Fruit fly (Drosophila melanogaster): ENCODE data around the gene how.

how gene

DNA sequence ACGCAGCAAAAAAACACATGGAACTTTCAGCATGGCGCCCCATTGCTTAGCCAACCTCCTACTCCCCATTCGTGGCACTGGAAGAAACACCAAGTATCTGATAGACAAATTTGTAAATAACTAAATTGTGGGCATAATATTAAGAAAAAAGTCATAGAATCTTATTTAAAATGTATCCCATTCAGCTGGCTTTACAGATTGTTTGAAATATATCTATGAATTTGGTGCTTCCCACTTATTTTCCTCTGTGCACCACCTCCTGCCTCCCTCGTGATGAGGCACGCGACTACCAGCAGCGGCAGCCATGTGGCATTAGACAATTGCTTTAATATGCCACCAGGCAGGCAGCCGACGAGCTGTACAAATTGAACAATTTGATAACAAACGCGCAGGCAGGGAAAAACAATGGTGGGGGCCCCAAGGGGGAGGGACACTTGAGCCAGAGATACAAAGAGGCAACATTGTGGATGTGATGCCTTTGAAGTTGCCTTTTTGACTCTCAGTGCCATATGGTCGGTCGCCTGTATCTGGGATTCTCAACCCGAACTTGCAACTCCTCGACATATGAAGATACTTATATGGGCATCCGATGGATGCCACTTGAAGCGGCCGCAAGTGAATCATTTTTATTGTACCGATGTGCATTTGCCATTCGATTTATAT, 7.3 kb downstream of the how start:
- no peak for TF ChIP-seq h (optimal IDR thresholded peaks at IDR 0.05)
- no peak for TF ChIP-seq Sin3A (optimal IDR thresholded peaks at IDR 0.05)
- TF ChIP-seq Myc (optimal IDR thresholded peaks at IDR 0.05): no peak
- TF ChIP-seq psq (optimal IDR thresholded peaks at IDR 0.05): no peak
- TF ChIP-seq ttk (optimal IDR thresholded peaks at IDR 0.05): no peak
- no peak for TF ChIP-seq insv (optimal IDR thresholded peaks at IDR 0.05)

DNA sequence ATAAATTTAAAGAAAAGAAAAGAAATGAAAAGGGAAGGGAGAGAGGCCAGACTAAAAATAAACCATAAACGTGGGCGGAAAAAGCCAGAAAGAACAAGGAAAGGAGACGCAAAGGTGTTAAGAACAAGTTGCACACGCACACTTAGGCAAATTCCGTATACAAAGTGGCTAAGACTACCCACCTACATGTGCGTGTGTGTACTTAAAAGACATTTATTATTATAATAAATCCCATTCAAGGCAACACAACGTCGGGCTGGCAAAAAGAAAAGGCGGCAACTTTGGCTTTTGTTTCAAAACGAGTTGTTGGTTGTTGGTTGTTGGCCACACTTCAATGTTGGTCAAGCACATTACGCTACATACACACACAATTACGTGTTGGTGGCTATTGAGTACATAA, 10.2 kb downstream of the how start:
- TF ChIP-seq insv (optimal IDR thresholded peaks at IDR 0.05) (no peak), Myc (optimal IDR thresholded peaks at IDR 0.05) (no peak), Sin3A (optimal IDR thresholded peaks at IDR 0.05) (no peak), h (optimal IDR thresholded peaks at IDR 0.05) (no peak), ttk (optimal IDR thresholded peaks at IDR 0.05) (no peak), psq (optimal IDR thresholded peaks at IDR 0.05) (no peak)

DNA sequence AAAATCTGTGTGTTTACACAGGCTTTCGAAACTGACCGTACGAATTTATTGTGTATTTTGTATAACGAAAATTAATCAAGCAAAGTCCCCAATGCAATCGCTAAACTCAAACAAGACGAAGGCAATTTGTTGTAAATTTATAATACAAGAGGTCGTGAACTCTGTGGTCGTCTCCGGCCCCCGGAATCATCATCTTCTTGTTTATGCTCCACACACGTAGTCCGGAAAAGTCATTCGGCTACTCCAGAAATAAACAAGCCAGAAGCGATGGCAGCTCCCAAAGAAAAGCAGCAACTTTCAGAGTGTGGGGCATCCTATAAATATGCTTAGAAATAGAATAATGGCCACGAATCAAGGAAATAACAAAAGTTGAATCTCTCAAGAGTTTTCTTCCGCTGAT, 11.2 kb downstream of the how start:
- no peak for TF ChIP-seq h (optimal IDR thresholded peaks at IDR 0.05)
- no peak for TF ChIP-seq Myc (optimal IDR thresholded peaks at IDR 0.05)
- TF ChIP-seq psq (optimal IDR thresholded peaks at IDR 0.05): no peak
- no peak for TF ChIP-seq Sin3A (optimal IDR thresholded peaks at IDR 0.05)
- no peak for TF ChIP-seq ttk (optimal IDR thresholded peaks at IDR 0.05)
- no peak for TF ChIP-seq insv (optimal IDR thresholded peaks at IDR 0.05)

DNA sequence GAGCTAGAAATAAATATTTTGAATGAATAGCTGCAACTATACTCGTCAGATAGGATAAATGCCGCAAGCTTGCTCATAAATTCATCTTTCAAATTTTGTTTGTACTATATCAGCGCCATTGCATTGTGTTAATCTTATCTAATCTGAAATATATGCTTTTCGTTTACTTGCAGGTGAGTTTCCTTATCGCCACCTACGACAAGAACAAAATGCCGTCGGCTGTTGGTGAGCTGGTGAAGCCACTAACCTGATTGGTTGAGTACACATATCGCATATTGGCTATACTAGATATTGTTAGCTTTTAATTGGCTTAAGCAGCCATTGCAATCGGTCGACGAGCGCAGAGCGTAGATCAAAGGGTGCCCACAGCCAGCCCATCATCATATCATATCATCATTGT, 11.7 kb downstream of the how start:
- TF ChIP-seq ttk (optimal IDR thresholded peaks at IDR 0.05) (no peak), psq (optimal IDR thresholded peaks at IDR 0.05) (no peak), h (optimal IDR thresholded peaks at IDR 0.05) (no peak), Sin3A (optimal IDR thresholded peaks at IDR 0.05) (no peak), insv (optimal IDR thresholded peaks at IDR 0.05) (no peak)

DNA sequence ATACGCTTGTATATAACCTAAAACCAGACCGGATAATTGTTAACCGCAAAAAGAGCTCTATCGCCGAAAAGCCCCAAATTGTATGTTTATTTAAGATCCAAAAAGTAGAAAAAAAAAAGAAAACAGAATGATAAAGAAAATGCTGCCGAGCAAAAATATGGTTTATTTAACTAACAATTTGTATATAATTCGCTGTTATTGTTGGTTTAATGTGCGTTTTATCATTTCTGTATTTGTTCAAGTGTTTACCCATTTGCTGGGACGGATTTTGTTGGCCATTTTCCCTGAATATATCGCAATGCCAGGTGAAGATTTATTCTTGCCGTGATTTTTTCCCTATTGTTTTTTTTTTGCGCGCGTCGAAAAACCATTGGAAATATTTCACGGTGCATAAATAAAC, 15.1 kb downstream of the how start:
- TF ChIP-seq insv (optimal IDR thresholded peaks at IDR 0.05) (no peak), ttk (optimal IDR thresholded peaks at IDR 0.05) (no peak), psq (optimal IDR thresholded peaks at IDR 0.05) (no peak), Sin3A (optimal IDR thresholded peaks at IDR 0.05) (no peak)

DNA sequence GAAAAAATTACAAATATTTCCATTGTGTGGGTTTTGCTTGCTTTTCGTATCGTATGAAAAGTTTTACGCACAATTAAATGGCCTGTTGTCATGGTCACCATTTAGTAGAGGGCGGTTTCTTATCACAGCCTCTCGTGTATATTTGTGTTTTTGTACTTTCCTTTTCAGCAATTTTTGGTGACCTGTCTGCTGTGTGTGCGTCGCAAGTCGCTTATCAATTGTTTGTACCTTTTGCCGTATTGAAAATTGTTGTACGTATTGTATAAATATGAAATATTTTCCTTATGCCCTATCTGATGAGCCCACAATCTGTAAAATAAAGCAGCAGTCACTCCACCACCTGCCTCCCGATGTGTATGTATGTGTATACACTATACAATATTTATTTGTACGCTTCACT, 24.4 kb downstream of the how start:
- TF ChIP-seq h (optimal IDR thresholded peaks at IDR 0.05): no peak
- TF ChIP-seq psq (optimal IDR thresholded peaks at IDR 0.05): no peak
- no peak for TF ChIP-seq Myc (optimal IDR thresholded peaks at IDR 0.05)
- no peak for TF ChIP-seq Sin3A (optimal IDR thresholded peaks at IDR 0.05)
- TF ChIP-seq insv (optimal IDR thresholded peaks at IDR 0.05): no peak
- TF ChIP-seq ttk (optimal IDR thresholded peaks at IDR 0.05): no peak

DNA sequence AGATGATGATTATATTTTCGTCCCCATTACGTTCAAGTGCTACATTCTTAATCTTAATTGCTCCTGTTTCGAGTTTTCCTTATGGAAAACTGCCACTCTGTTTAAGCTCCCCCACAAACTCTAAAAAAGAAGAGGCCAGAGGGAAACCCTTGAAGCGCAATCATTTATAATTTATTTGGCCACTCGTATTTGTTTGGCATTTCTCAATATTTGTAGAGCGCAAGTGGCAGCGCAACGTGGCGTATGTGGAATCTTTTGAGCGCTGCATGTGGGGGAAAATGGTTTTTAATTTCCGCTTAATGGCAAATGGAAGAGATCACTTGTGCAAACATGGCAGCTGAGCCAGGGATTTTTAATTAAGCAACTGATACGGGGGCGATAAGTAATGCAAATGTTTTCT, 25.2 kb downstream of the how start:
- TF ChIP-seq insv (optimal IDR thresholded peaks at IDR 0.05): no peak
- no peak for TF ChIP-seq h (optimal IDR thresholded peaks at IDR 0.05)
- TF ChIP-seq ttk (optimal IDR thresholded peaks at IDR 0.05): no peak
- no peak for TF ChIP-seq Sin3A (optimal IDR thresholded peaks at IDR 0.05)
- TF ChIP-seq psq (optimal IDR thresholded peaks at IDR 0.05): no peak
- no peak for TF ChIP-seq Myc (optimal IDR thresholded peaks at IDR 0.05)

DNA sequence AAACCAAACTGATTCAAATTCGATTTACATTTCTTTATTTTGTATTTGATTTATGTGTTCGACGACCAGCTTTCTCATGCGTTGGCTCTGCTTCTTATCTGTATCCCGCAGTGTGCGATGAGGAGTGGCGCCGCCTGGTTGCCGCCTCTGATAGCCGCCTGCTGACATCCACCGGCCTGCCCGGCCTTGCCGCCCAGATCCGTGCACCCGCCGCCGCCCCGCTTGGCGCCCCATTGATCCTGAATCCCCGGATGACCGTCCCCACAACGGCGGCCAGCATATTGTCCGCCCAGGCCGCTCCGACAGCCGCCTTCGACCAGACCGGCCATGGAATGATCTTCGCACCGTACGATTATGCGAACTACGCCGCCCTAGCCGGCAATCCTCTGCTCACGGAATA, 29.6 kb downstream of the how start:
- TF ChIP-seq ttk (optimal IDR thresholded peaks at IDR 0.05): no peak
- no peak for TF ChIP-seq Myc (optimal IDR thresholded peaks at IDR 0.05)
- TF ChIP-seq insv (optimal IDR thresholded peaks at IDR 0.05): no peak
- TF ChIP-seq psq (optimal IDR thresholded peaks at IDR 0.05): no peak
- TF ChIP-seq Sin3A (optimal IDR thresholded peaks at IDR 0.05): no peak
- TF ChIP-seq h (optimal IDR thresholded peaks at IDR 0.05): no peak

DNA sequence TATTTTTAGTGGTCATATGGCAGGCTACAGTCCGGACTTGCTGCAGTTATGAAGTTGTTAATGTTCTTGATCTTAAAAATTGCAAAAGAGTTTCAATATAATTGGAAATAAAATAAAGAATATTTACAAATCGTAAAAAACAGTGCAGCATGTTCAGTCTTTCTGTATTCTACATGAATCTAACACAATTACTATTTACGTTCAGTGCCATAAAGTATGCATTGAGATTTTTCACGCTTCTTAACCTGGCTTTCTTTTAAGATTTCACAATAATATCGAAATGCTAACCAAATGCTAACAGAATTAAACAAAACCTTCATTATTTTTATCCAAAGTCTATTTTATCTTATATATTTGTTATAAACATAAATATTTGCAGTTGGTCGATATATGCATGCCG, 30.6 kb downstream of the how start:
- TF ChIP-seq psq (optimal IDR thresholded peaks at IDR 0.05): no peak
- no peak for TF ChIP-seq Sin3A (optimal IDR thresholded peaks at IDR 0.05)
- TF ChIP-seq ttk (optimal IDR thresholded peaks at IDR 0.05): no peak
- TF ChIP-seq Myc (optimal IDR thresholded peaks at IDR 0.05): no peak
- TF ChIP-seq h (optimal IDR thresholded peaks at IDR 0.05): no peak
- no peak for TF ChIP-seq insv (optimal IDR thresholded peaks at IDR 0.05)

DNA sequence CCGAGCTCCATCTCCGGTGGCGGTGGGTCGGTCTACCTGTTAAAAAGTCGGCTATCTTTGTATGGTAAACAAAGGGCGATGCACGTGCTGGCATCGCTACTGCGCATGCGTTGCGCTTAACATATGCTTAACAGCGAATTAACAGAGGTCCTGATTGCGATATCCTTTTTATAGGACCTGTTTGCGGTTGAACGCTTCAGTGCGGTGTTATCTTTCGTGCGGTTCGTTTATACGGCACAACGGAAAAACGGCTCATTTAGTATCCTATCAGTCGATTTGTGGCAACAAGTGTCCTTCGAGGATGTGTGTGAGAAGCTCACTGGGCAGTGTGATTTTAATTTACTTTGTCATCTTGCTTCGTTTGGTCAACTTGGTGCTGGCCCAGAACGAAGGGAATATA, 38.2 kb downstream of the how start, which contains the start of gene CG13408:
TSS of gene CG13408 (plus strand) at position 222 of the 400 bp plus-strand sequence.
- TF ChIP-seq Myc (optimal IDR thresholded peaks at IDR 0.05) (no peak), psq (optimal IDR thresholded peaks at IDR 0.05) (no peak), h (optimal IDR thresholded peaks at IDR 0.05) (no peak), ttk (optimal IDR thresholded peaks at IDR 0.05) (no peak), insv (optimal IDR thresholded peaks at IDR 0.05) (no peak)

DNA sequence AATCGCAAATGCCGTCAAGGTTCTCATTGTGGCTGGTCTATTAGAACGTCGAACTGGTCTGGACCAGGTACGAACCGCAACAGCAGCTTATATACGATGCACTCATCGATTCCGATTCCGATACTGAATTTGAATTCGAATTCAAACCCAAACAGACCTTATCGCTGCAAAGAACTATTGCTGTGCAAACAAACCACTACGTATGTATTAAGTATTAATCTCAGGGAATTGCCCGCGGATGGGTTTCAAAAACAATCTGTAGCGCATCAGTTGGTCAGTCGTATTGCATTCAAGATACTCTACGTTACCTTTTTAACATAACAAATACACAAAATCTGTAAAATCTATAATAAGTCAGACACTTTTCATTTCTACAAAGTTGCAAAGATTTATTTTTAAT, 44.3 kb downstream of the how start, which contains the start of gene BomT3:
TSS of gene BomT3 (minus strand) at position 101 of the 400 bp plus-strand sequence.
- TF ChIP-seq ttk (optimal IDR thresholded peaks at IDR 0.05): no peak
- no peak for TF ChIP-seq h (optimal IDR thresholded peaks at IDR 0.05)
- TF ChIP-seq insv (optimal IDR thresholded peaks at IDR 0.05): no peak
- TF ChIP-seq Sin3A (optimal IDR thresholded peaks at IDR 0.05): no peak
- TF ChIP-seq Myc (optimal IDR thresholded peaks at IDR 0.05): no peak
- TF ChIP-seq psq (optimal IDR thresholded peaks at IDR 0.05): no peak

DNA sequence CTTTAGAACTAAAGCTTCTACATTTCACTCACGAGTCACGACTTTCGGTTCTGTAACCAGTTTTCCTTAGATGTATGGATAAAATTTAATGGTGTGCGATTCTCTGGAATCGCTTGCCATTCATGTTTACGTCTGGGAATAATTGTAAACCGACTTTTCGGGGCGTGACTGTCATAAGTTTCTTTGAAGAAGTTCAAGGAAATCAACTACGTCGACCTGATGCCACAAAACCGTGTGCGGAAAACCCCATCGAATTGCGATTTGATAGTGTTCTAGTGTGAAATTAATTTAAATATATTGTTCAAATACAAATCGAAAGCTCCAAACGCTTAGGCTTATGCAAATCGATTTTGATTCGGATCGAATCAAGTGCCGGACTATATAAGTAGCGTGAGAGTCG, 44.8 kb downstream of the how start, which contains the start of gene BomBc3:
TSS of gene BomBc3 (plus strand) at position 301 of the 400 bp plus-strand sequence.
- no peak for TF ChIP-seq Sin3A (optimal IDR thresholded peaks at IDR 0.05)
- TF ChIP-seq psq (optimal IDR thresholded peaks at IDR 0.05): no peak
- TF ChIP-seq ttk (optimal IDR thresholded peaks at IDR 0.05): no peak
- TF ChIP-seq insv (optimal IDR thresholded peaks at IDR 0.05): no peak
- no peak for TF ChIP-seq Myc (optimal IDR thresholded peaks at IDR 0.05)
- no peak for TF ChIP-seq h (optimal IDR thresholded peaks at IDR 0.05)

DNA sequence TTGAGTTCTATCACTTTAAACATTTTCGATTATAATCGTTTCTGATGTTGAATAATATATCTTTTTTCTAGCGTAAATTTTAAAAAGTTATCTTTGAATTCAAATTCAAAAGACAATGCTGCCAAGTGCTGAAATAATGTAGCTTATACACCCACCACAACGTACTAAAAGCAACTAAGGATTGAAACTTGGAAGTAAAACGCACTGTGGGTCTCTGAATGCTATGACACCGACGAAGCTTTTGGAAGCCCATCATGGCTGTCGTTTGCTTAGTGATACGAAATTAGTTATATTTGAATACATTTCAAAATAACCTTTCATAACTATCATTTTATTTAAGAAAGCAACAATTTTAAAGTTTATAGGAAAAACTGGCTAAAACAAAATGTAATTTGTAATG, 52.0 kb downstream of the how start:
- no peak for TF ChIP-seq psq (optimal IDR thresholded peaks at IDR 0.05)
- TF ChIP-seq insv (optimal IDR thresholded peaks at IDR 0.05): no peak
- no peak for TF ChIP-seq Sin3A (optimal IDR thresholded peaks at IDR 0.05)
- no peak for TF ChIP-seq Myc (optimal IDR thresholded peaks at IDR 0.05)
- TF ChIP-seq ttk (optimal IDR thresholded peaks at IDR 0.05): no peak
- no peak for TF ChIP-seq h (optimal IDR thresholded peaks at IDR 0.05)

All from Kc167 (cell line).